Fruit fly (Drosophila melanogaster) whole organism, embryonic: ENCODE data around the gene CG11898.

Source experiments
- Bteb2 ChIP-seq: fragments of 200-800 bp; sonication (Bioruptor generic); optimal IDR thresholded peaks from 2 replicates; lab custom pipeline; 2016; ENCODE audit warnings: missing biosample characterization, missing genetic modification characterization
- CG10267 ChIP-seq: fragments of 200-800 bp; sonication (Bioruptor generic); optimal IDR thresholded peaks from 2 replicates; lab custom pipeline; 2018; ENCODE audit warnings: missing biosample characterization, mild to moderate bottlenecking, missing genetic modification characterization, moderate library complexity
- CG10654 ChIP-seq: fragments of 200-800 bp; sonication (Bioruptor generic); optimal IDR thresholded peaks from 2 replicates; lab custom pipeline; 2016; ENCODE audit warnings: missing biosample characterization, missing genetic modification characterization
- CG11247 ChIP-seq: fragments of 200-800 bp; sonication (Bioruptor generic); IDR thresholded peaks from 2 replicates; pipeline ENCODE4 v1.3.6; 2022; ENCODE audit warnings: missing biosample characterization, missing genetic modification characterization
- CG12104 ChIP-seq: fragments of 200-800 bp; sonication (Bioruptor generic); optimal IDR thresholded peaks from 3 replicates; lab custom pipeline; 2016; ENCODE audit warnings: missing biosample characterization, missing genetic modification characterization
- CG12219 ChIP-seq: fragments of 200-800 bp; sonication (Bioruptor generic); optimal IDR thresholded peaks from 3 replicates; lab custom pipeline; 2018; ENCODE audit warnings: missing biosample characterization, mild to moderate bottlenecking, missing genetic modification characterization
- CG13894 ChIP-seq: fragments of 200-800 bp; sonication (Bioruptor generic); optimal IDR thresholded peaks from 3 replicates; lab custom pipeline; 2018; ENCODE audit warnings: missing biosample characterization, mild to moderate bottlenecking, missing genetic modification characterization, moderate library complexity
- CG14860 ChIP-seq: fragments of 200-800 bp; sonication (Bioruptor generic); IDR thresholded peaks from 3 replicates; pipeline ENCODE4 v1.3.6; 2022; ENCODE audit warnings: missing biosample characterization, missing genetic modification characterization; ENCODE audit not compliant: partially characterized antibody
- CG16863 ChIP-seq: fragments of 200-800 bp; sonication (Bioruptor generic); optimal IDR thresholded peaks from 3 replicates; lab custom pipeline; 2016; ENCODE audit warnings: missing biosample characterization, missing genetic modification characterization
- CG17359 ChIP-seq: fragments of 200-800 bp; sonication (Bioruptor generic); optimal IDR thresholded peaks from 3 replicates; lab custom pipeline; 2018; ENCODE audit warnings: missing biosample characterization, mild to moderate bottlenecking, missing genetic modification characterization, moderate library complexity
- CG18764 ChIP-seq: fragments of 200-800 bp; sonication (Bioruptor generic); optimal IDR thresholded peaks from 3 replicates; lab custom pipeline; 2016; ENCODE audit warnings: missing biosample characterization, missing genetic modification characterization
- CG2129 ChIP-seq: fragments of 200-800 bp; sonication (Bioruptor generic); IDR thresholded peaks from 2 replicates; pipeline ENCODE4 v1.3.6; 2022; ENCODE audit warnings: missing biosample characterization, missing genetic modification characterization; ENCODE audit not compliant: partially characterized antibody
- CG2875 ChIP-seq: fragments of 200-800 bp; sonication (Bioruptor generic); optimal IDR thresholded peaks from 2 replicates; lab custom pipeline; 2017; ENCODE audit warnings: missing biosample characterization, mild to moderate bottlenecking, missing genetic modification characterization, missing genetic modification reagents
- CG31365 ChIP-seq: fragments of 200-800 bp; sonication (Bioruptor generic); optimal IDR thresholded peaks from 2 replicates; lab custom pipeline; 2018; ENCODE audit warnings: missing biosample characterization, mild to moderate bottlenecking, missing genetic modification characterization
- CG3281 ChIP-seq: fragments of 200-800 bp; sonication (Bioruptor generic); optimal IDR thresholded peaks from 3 replicates; lab custom pipeline; 2017; ENCODE audit warnings: missing biosample characterization, mild to moderate bottlenecking, missing genetic modification characterization
- CG3838 ChIP-seq: fragments of 200-800 bp; sonication (Bioruptor generic); optimal IDR thresholded peaks from 3 replicates; lab custom pipeline; 2016; ENCODE audit warnings: missing biosample characterization, missing genetic modification characterization
- CG4854 ChIP-seq: fragments of 200-800 bp; sonication (Bioruptor generic); optimal IDR thresholded peaks from 2 replicates; lab custom pipeline; 2016; ENCODE audit warnings: missing biosample characterization, missing genetic modification characterization, inconsistent platforms
- CG8359 ChIP-seq: fragments of 200-800 bp; sonication (Bioruptor generic); optimal IDR thresholded peaks from 2 replicates; lab custom pipeline; 2017; ENCODE audit warnings: missing biosample characterization, mild to moderate bottlenecking, missing genetic modification characterization, borderline replicate concordance
- CoRest ChIP-seq: fragments of 200-800 bp; sonication (Bioruptor generic); optimal IDR thresholded peaks from 3 replicates; lab custom pipeline; 2018; ENCODE audit warnings: missing biosample characterization, mild to moderate bottlenecking, missing genetic modification characterization, moderate library complexity
- Dref ChIP-seq: fragments of 200-800 bp; sonication (Bioruptor generic); IDR thresholded peaks from 2 replicates; pipeline ENCODE4 v1.3.6; 2022; ENCODE audit warnings: missing biosample characterization, missing genetic modification characterization
- Drgx ChIP-seq: fragments of 200-800 bp; sonication (Bioruptor generic); IDR thresholded peaks from 2 replicates; pipeline ENCODE4 v1.3.6; 2022; ENCODE audit warnings: missing biosample characterization, missing genetic modification characterization
- E2f2 ChIP-seq: fragments of 200-800 bp; sonication (Bioruptor generic); IDR thresholded peaks from 2 replicates; pipeline ENCODE4 v1.3.6; 2022; ENCODE audit warnings: missing biosample characterization, missing genetic modification characterization
- HLH54F ChIP-seq: fragments of 200-800 bp; sonication (Bioruptor generic); optimal IDR thresholded peaks from 3 replicates; lab custom pipeline; 2016; ENCODE audit warnings: missing biosample characterization, missing genetic modification characterization
- Hey ChIP-seq: fragments of 200-800 bp; sonication (Bioruptor generic); optimal IDR thresholded peaks from 3 replicates; lab custom pipeline; 2018; ENCODE audit warnings: missing biosample characterization, mild to moderate bottlenecking, missing genetic modification characterization
- Hsf ChIP-seq: fragments of 200-800 bp; sonication (Bioruptor generic); optimal IDR thresholded peaks from 3 replicates; lab custom pipeline; 2016; ENCODE audit warnings: missing biosample characterization, missing genetic modification characterization
- MTF-1 ChIP-seq: fragments of 200-800 bp; sonication (Bioruptor generic); optimal IDR thresholded peaks from 2 replicates; lab custom pipeline; 2018; ENCODE audit warnings: missing biosample characterization, mild to moderate bottlenecking, missing genetic modification characterization, borderline replicate concordance
- Opbp ChIP-seq: fragments of 200-800 bp; sonication (Bioruptor generic); IDR thresholded peaks from 3 replicates; pipeline ENCODE4 v1.3.6; 2022; ENCODE audit warnings: missing biosample characterization, missing genetic modification characterization; ENCODE audit not compliant: partially characterized antibody
- Scr ChIP-seq: fragments of 200-800 bp; sonication (Bioruptor generic); IDR thresholded peaks from 2 replicates; pipeline ENCODE4 v1.3.6; 2022; ENCODE audit warnings: missing biosample characterization, missing genetic modification characterization; ENCODE audit not compliant: partially characterized antibody
- al ChIP-seq: fragments of 200-800 bp; sonication (Bioruptor generic); IDR thresholded peaks from 2 replicates; pipeline ENCODE4 v1.3.6; 2022; ENCODE audit warnings: missing biosample characterization, missing genetic modification characterization
- bab2 ChIP-seq: fragments of 200-800 bp; sonication (Bioruptor generic); optimal IDR thresholded peaks from 2 replicates; lab custom pipeline; 2016; ENCODE audit warnings: missing biosample characterization, missing genetic modification characterization
- crp ChIP-seq, 2 experiments: fragments of 200-800 bp; sonication (Bioruptor generic); optimal IDR thresholded peaks; 2 replicates in 1 of 2; 3 replicates in 1 of 2; lab custom pipeline; 2017; ENCODE audit warnings: missing biosample characterization in 2 of 2, missing genetic modification characterization in 2 of 2, mild to moderate bottlenecking in 1 of 2, moderate library complexity in 1 of 2
- dan ChIP-seq: fragments of 200-800 bp; sonication (Bioruptor generic); IDR thresholded peaks from 2 replicates; pipeline ENCODE4 v1.3.6; 2022; ENCODE audit warnings: missing biosample characterization, missing genetic modification characterization
- danr ChIP-seq: fragments of 200-800 bp; sonication (Bioruptor generic); IDR thresholded peaks from 2 replicates; pipeline ENCODE4 v1.3.6; 2022; ENCODE audit warnings: missing biosample characterization, missing genetic modification characterization
- eyg ChIP-seq: fragments of 200-800 bp; sonication (Bioruptor generic); optimal IDR thresholded peaks from 3 replicates; lab custom pipeline; 2016; ENCODE audit warnings: missing biosample characterization, missing genetic modification characterization
- fd64A ChIP-seq: fragments of 200-800 bp; sonication (Bioruptor generic); optimal IDR thresholded peaks from 3 replicates; lab custom pipeline; 2018; ENCODE audit warnings: missing biosample characterization, mild to moderate bottlenecking, missing genetic modification characterization
- fru ChIP-seq: fragments of >200 bp; optimal IDR thresholded peaks from 2 replicates; lab custom pipeline; 2017
- gce ChIP-seq: fragments of 200-800 bp; sonication (Bioruptor generic); IDR thresholded peaks from 3 replicates; pipeline ENCODE4 v1.3.6; 2022; ENCODE audit warnings: missing biosample characterization, missing genetic modification characterization
- gcm2 ChIP-seq: fragments of 200-800 bp; sonication (Bioruptor generic); optimal IDR thresholded peaks from 2 replicates; lab custom pipeline; 2016; ENCODE audit warnings: missing biosample characterization, missing genetic modification characterization
- gem ChIP-seq: fragments of 200-800 bp; sonication (Bioruptor generic); optimal IDR thresholded peaks from 2 replicates; lab custom pipeline; 2019; ENCODE audit warnings: missing biosample characterization, mild to moderate bottlenecking, missing genetic modification characterization, moderate library complexity
- grn ChIP-seq: fragments of 200-800 bp; sonication (Bioruptor generic); optimal IDR thresholded peaks from 3 replicates; lab custom pipeline; 2017; ENCODE audit warnings: missing biosample characterization, missing genetic modification characterization
- her ChIP-seq: fragments of 200-800 bp; sonication (Bioruptor generic); optimal IDR thresholded peaks from 2 replicates; lab custom pipeline; 2016; ENCODE audit warnings: missing biosample characterization, missing genetic modification characterization
- hkb ChIP-seq, 2 experiments: fragments of 200-800 bp in 1 of 2; fragments of >200 bp in 1 of 2; sonication (Bioruptor generic) in 1 of 2; IDR thresholded peaks in 1 of 2; optimal IDR thresholded peaks in 1 of 2; 2 replicates each; pipeline versions ENCODE4 v1.3.6 to Lab custom; 2017 to 2022; ENCODE audit warnings: missing biosample characterization in 1 of 2, missing genetic modification characterization in 1 of 2
- lab ChIP-seq: fragments of 200-800 bp; sonication (Bioruptor generic); optimal IDR thresholded peaks from 3 replicates; lab custom pipeline; 2017; ENCODE audit warnings: missing biosample characterization, missing genetic modification characterization, mild to moderate bottlenecking, moderate library complexity, missing genetic modification reagents
- lilli ChIP-seq: fragments of 200-800 bp; sonication (Bioruptor generic); optimal IDR thresholded peaks from 3 replicates; lab custom pipeline; 2016; ENCODE audit warnings: missing biosample characterization, missing genetic modification characterization
- nau ChIP-seq: fragments of 200-800 bp; sonication (Bioruptor generic); optimal IDR thresholded peaks from 3 replicates; lab custom pipeline; 2017; ENCODE audit warnings: missing biosample characterization, mild to moderate bottlenecking, missing genetic modification characterization, missing genetic modification reagents
- pho ChIP-seq: fragments of 200-800 bp; sonication (Bioruptor generic); optimal IDR thresholded peaks from 2 replicates; lab custom pipeline; 2016; ENCODE audit warnings: missing biosample characterization, missing genetic modification characterization
- pum ChIP-seq: fragments of 200-800 bp; sonication (Bioruptor generic); optimal IDR thresholded peaks from 2 replicates; lab custom pipeline; 2016; ENCODE audit warnings: missing biosample characterization, missing genetic modification characterization
- unc-4 ChIP-seq: fragments of 200-800 bp; sonication (Bioruptor generic); IDR thresholded peaks from 2 replicates; pipeline ENCODE4 v1.3.6; 2022; ENCODE audit warnings: missing biosample characterization, missing genetic modification characterization; ENCODE audit not compliant: partially characterized antibody
- zen2 ChIP-seq: fragments of 200-800 bp; sonication (Bioruptor generic); IDR thresholded peaks from 3 replicates; pipeline ENCODE4 v1.3.6; 2022; ENCODE audit warnings: missing biosample characterization, missing genetic modification characterization; ENCODE audit not compliant: partially characterized antibody
- zfh2 ChIP-seq: fragments of 200-800 bp; sonication (Bioruptor generic); optimal IDR thresholded peaks from 2 replicates; lab custom pipeline; 2016; ENCODE audit warnings: missing biosample characterization, missing genetic modification characterization

The CG11898 gene

dm6 chr3R:29124128-29124527 is 41.3 kb upstream of the CG11898 start (continued):
- TF ChIP-seq zen2 (GFP tag; lab: Robert Waterston, UW) (no peak), her (GFP tag; lab: Kevin White, UChicago) (peak; percentile 70), CG14860 (GFP tag; lab: Robert Waterston, UW) (no peak), CG4854 (no peak), unc-4 (GFP tag; lab: Robert Waterston, UW) (no peak), bab2 (GFP tag; lab: Kevin White, UChicago) (peak; percentile 76), zfh2 (GFP tag; lab: Kevin White, UChicago) (peak; percentile 76), CG12104 (peak; percentile 39), fru (lab: Kevin White, UChicago) (no peak), Scr (GFP tag; lab: Robert Waterston, UW) (no peak), hkb (optimal IDR thresholded peaks at IDR 0.05; lab: Kevin White, UChicago) (no peak), hkb (GFP tag; IDR thresholded peaks at IDR 0.05; lab: Robert Waterston, UW) (peak; percentile 67), CG3281 (GFP tag; lab: Kevin White, UChicago) (peak; percentile 39), CG31365 (tag; lab: Kevin White, UChicago) (peak; percentile 89), CG17359 (tag; lab: Kevin White, UChicago) (peak; percentile 52), CG10267 (tag; lab: Kevin White, UChicago) (peak; percentile 40), CG11247 (GFP tag; lab: Robert Waterston, UW) (peak; percentile 74), Opbp (GFP tag; lab: Robert Waterston, UW) (no peak), danr (GFP tag; lab: Robert Waterston, UW) (no peak; the same call in 1 of the 2 replicates), nau (no peak), eyg (no peak), lilli (GFP tag; lab: Kevin White, UChicago) (peak; percentile 71), CG13894 (no peak), CG8359 (GFP tag; lab: Kevin White, UChicago) (peak; percentile 13), Hsf (GFP tag; lab: Kevin White, UChicago) (peak; percentile 65), gem (tag; lab: Kevin White, UChicago) (peak; percentile 82), MTF-1 (no peak), pum (GFP tag; lab: Kevin White, UChicago) (peak; percentile 62), al (peak; percentile 68), pho (GFP tag; lab: Kevin White, UChicago) (peak; percentile 49), Bteb2 (GFP tag; lab: Kevin White, UChicago) (no peak), gcm2 (GFP tag; lab: Kevin White, UChicago) (no peak), Hey (no peak), CG16863 (GFP tag; lab: Kevin White, UChicago) (peak; percentile 32), CG2875 (GFP tag; lab: Kevin White, UChicago) (peak; percentile 49), grn (GFP tag; lab: Kevin White, UChicago) (peak; percentile 81), Dref (no peak), CG18764 (GFP tag; lab: Kevin White, UChicago) (peak; percentile 26), CG10654 (GFP tag; lab: Kevin White, UChicago) (peak; percentile 2), HLH54F (GFP tag; lab: Kevin White, UChicago) (peak; percentile 52), fd64A (GFP tag; lab: Kevin White, UChicago) (no peak), CG3838 (GFP tag; lab: Kevin White, UChicago) (no peak), E2f2 (GFP tag; lab: Robert Waterston, UW) (peak; percentile 33; the same call in 1 of the 2 replicates), crp (GFP tag; optimal IDR thresholded peaks at IDR 0.05; lab: Kevin White, UChicago) (no peak), CG12219 (GFP tag; lab: Kevin White, UChicago) (peak; percentile 65), lab (GFP tag; lab: Kevin White, UChicago) (peak; percentile 50), gce (GFP tag; lab: Robert Waterston, UW) (peak; percentile 51; the same call in 1 of the 3 replicates), Drgx (peak; percentile 53), CoRest (peak; percentile 64), dan (GFP tag; lab: Robert Waterston, UW) (peak; percentile 66), CG2129 (no peak)
